Fruit fly (Drosophila melanogaster) whole organism, embryonic: ENCODE measurements around the gene ham.

Source experiments
- Antp ChIP-seq: fragments of 200-800 bp; sonication (Bioruptor generic); optimal IDR thresholded peaks from 3 replicates; lab custom pipeline; 2016; ENCODE audit warnings: missing biosample characterization, missing genetic modification characterization
- B-H2 ChIP-seq: fragments of 200-800 bp; sonication (Bioruptor generic); optimal IDR thresholded peaks from 2 replicates; lab custom pipeline; 2018; ENCODE audit warnings: missing biosample characterization, mild to moderate bottlenecking, missing genetic modification characterization
- Bgb ChIP-seq: fragments of 200-800 bp; sonication (Bioruptor generic); IDR thresholded peaks from 2 replicates; pipeline ENCODE4 v1.3.6; 2022; ENCODE audit warnings: missing biosample characterization, missing genetic modification characterization; ENCODE audit not compliant: partially characterized antibody
- Blimp-1 ChIP-seq: fragments of 200-800 bp; sonication (Bioruptor generic); optimal IDR thresholded peaks from 3 replicates; lab custom pipeline; 2018; ENCODE audit warnings: missing biosample characterization, missing genetic modification characterization, mild to moderate bottlenecking, moderate library complexity, missing genetic modification reagents
- CG10147 ChIP-seq: fragments of 200-800 bp; sonication (Bioruptor generic); optimal IDR thresholded peaks from 2 replicates; lab custom pipeline; 2019; ENCODE audit warnings: missing biosample characterization, mild to moderate bottlenecking, missing genetic modification characterization, moderate library complexity
- CG10431 ChIP-seq: fragments of 200-800 bp; sonication (Bioruptor generic); optimal IDR thresholded peaks from 3 replicates; lab custom pipeline; 2018; ENCODE audit warnings: missing biosample characterization, mild to moderate bottlenecking, missing genetic modification characterization
- CG10543 ChIP-seq: fragments of 200-800 bp; sonication (Bioruptor generic); optimal IDR thresholded peaks from 3 replicates; lab custom pipeline; 2017; ENCODE audit warnings: missing biosample characterization, mild to moderate bottlenecking, missing genetic modification characterization, moderate library complexity
- CG10654 ChIP-seq: fragments of 200-800 bp; sonication (Bioruptor generic); optimal IDR thresholded peaks from 2 replicates; lab custom pipeline; 2016; ENCODE audit warnings: missing biosample characterization, missing genetic modification characterization
- CG10979 ChIP-seq: fragments of 200-800 bp; sonication (Bioruptor generic); optimal IDR thresholded peaks from 2 replicates; lab custom pipeline; 2018; ENCODE audit warnings: missing biosample characterization, mild to moderate bottlenecking, missing genetic modification characterization, moderate library complexity
- CG11723 ChIP-seq: fragments of 200-800 bp; sonication (Bioruptor generic); optimal IDR thresholded peaks from 2 replicates; lab custom pipeline; 2017; ENCODE audit warnings: missing biosample characterization, mild to moderate bottlenecking, missing genetic modification characterization
- CG12391 ChIP-seq: fragments of 200-800 bp; sonication (Bioruptor generic); optimal IDR thresholded peaks from 3 replicates; lab custom pipeline; 2018; ENCODE audit warnings: missing biosample characterization, mild to moderate bottlenecking, missing genetic modification characterization, moderate library complexity
- CG14050 ChIP-seq: fragments of 200-800 bp; sonication (Bioruptor generic); IDR thresholded peaks from 3 replicates; pipeline ENCODE4 v1.3.6; 2022; ENCODE audit warnings: missing biosample characterization, missing genetic modification characterization
- CG15073 ChIP-seq: fragments of 200-800 bp; sonication (Bioruptor generic); optimal IDR thresholded peaks from 2 replicates; lab custom pipeline; 2016; ENCODE audit warnings: missing biosample characterization, missing genetic modification characterization
- CG1529 ChIP-seq: fragments of 200-800 bp; sonication (Bioruptor generic); optimal IDR thresholded peaks from 3 replicates; lab custom pipeline; 2018; ENCODE audit warnings: missing biosample characterization, missing genetic modification characterization
- CG15514 ChIP-seq: fragments of 200-800 bp; sonication (Bioruptor generic); optimal IDR thresholded peaks from 3 replicates; lab custom pipeline; 2017; ENCODE audit warnings: missing biosample characterization, missing genetic modification characterization, mild to moderate bottlenecking, moderate library complexity, missing genetic modification reagents
- CG1792 ChIP-seq: fragments of 200-800 bp; sonication (Bioruptor generic); optimal IDR thresholded peaks from 2 replicates; lab custom pipeline; 2016; ENCODE audit warnings: missing biosample characterization, missing genetic modification characterization
- CG1832 ChIP-seq: fragments of 200-800 bp; sonication (Bioruptor generic); optimal IDR thresholded peaks from 2 replicates; lab custom pipeline; 2017; ENCODE audit warnings: missing biosample characterization, mild to moderate bottlenecking, missing genetic modification characterization, inconsistent platforms
- CG32767 ChIP-seq: fragments of 200-800 bp; sonication (Bioruptor generic); IDR thresholded peaks from 2 replicates; pipeline ENCODE4 v1.3.6; 2022; ENCODE audit warnings: missing biosample characterization, missing genetic modification characterization
- CG4424 ChIP-seq: fragments of 200-800 bp; sonication (Bioruptor generic); optimal IDR thresholded peaks from 3 replicates; lab custom pipeline; 2016; ENCODE audit warnings: missing biosample characterization, missing genetic modification characterization
- CG6683 ChIP-seq: fragments of 200-800 bp; sonication (Bioruptor generic); optimal IDR thresholded peaks from 2 replicates; lab custom pipeline; 2017; ENCODE audit warnings: missing biosample characterization, mild to moderate bottlenecking, missing genetic modification characterization, missing genetic modification reagents
- CG6791 ChIP-seq: fragments of 200-800 bp; sonication (Bioruptor generic); IDR thresholded peaks from 3 replicates; pipeline ENCODE4 v1.3.6; 2022; ENCODE audit warnings: missing biosample characterization, missing genetic modification characterization; ENCODE audit not compliant: partially characterized antibody
- CG7928 ChIP-seq: fragments of 200-800 bp; sonication (Bioruptor generic); optimal IDR thresholded peaks from 2 replicates; lab custom pipeline; 2017; ENCODE audit warnings: missing biosample characterization, mild to moderate bottlenecking, missing genetic modification characterization
- CG8765 ChIP-seq: fragments of 200-800 bp; sonication (Bioruptor generic); IDR thresholded peaks from 2 replicates; pipeline ENCODE4 v1.3.6; 2022; ENCODE audit warnings: missing biosample characterization, missing genetic modification characterization
- CG9817 ChIP-seq: fragments of 200-800 bp; sonication (Bioruptor generic); optimal IDR thresholded peaks from 2 replicates; lab custom pipeline; 2018; ENCODE audit warnings: missing biosample characterization, mild to moderate bottlenecking, missing genetic modification characterization, moderate library complexity
- E2f2 ChIP-seq: fragments of 200-800 bp; sonication (Bioruptor generic); IDR thresholded peaks from 2 replicates; pipeline ENCODE4 v1.3.6; 2022; ENCODE audit warnings: missing biosample characterization, missing genetic modification characterization
- Fer1 ChIP-seq: fragments of 200-800 bp; sonication (Bioruptor generic); optimal IDR thresholded peaks from 2 replicates; lab custom pipeline; 2017; ENCODE audit warnings: missing biosample characterization, mild to moderate bottlenecking, missing genetic modification characterization
- H15 ChIP-seq: fragments of 200-800 bp; sonication (Bioruptor generic); IDR thresholded peaks from 3 replicates; pipeline ENCODE4 v1.3.6; 2022; ENCODE audit warnings: missing biosample characterization, missing genetic modification characterization
- MESR4 ChIP-seq: fragments of 200-800 bp; sonication (Bioruptor generic); optimal IDR thresholded peaks from 2 replicates; lab custom pipeline; 2018; ENCODE audit warnings: missing biosample characterization, mild to moderate bottlenecking, missing genetic modification characterization, moderate library complexity
- NC2α ChIP-seq: fragments of 200-800 bp; sonication (Bioruptor generic); optimal IDR thresholded peaks from 2 replicates; lab custom pipeline; 2016; ENCODE audit warnings: missing biosample characterization, missing genetic modification characterization
- Nf-YB ChIP-seq: fragments of 200-800 bp; sonication (Bioruptor generic); optimal IDR thresholded peaks from 3 replicates; lab custom pipeline; 2019; ENCODE audit warnings: missing biosample characterization, mild to moderate bottlenecking, missing genetic modification characterization, moderate library complexity
- aop ChIP-seq: fragments of 200-800 bp; sonication (Bioruptor generic); IDR thresholded peaks from 2 replicates; pipeline ENCODE4 v1.3.6; 2022; ENCODE audit warnings: missing biosample characterization, missing genetic modification characterization
- bowl ChIP-seq: fragments of 200-800 bp; sonication (Bioruptor generic); IDR thresholded peaks from 2 replicates; pipeline ENCODE4 v1.3.6; 2022; ENCODE audit warnings: missing biosample characterization, missing genetic modification characterization
- br ChIP-seq: fragments of >200 bp; optimal IDR thresholded peaks from 2 replicates; lab custom pipeline; 2017
- caup ChIP-seq: fragments of 200-800 bp; sonication (Bioruptor generic); optimal IDR thresholded peaks from 3 replicates; lab custom pipeline; 2017; ENCODE audit warnings: missing biosample characterization, mild to moderate bottlenecking, missing genetic modification characterization, moderate library complexity; ENCODE audit not compliant: severe bottlenecking
- cg ChIP-seq: fragments of 200-800 bp; sonication (Bioruptor generic); optimal IDR thresholded peaks from 3 replicates; lab custom pipeline; 2019; ENCODE audit warnings: missing biosample characterization, mild to moderate bottlenecking, missing genetic modification characterization, moderate library complexity
- chm ChIP-seq: fragments of 200-800 bp; sonication (Bioruptor generic); IDR thresholded peaks from 2 replicates; pipeline ENCODE4 v1.3.6; 2022; ENCODE audit warnings: missing biosample characterization, missing genetic modification characterization
- da ChIP-seq: fragments of 200-800 bp; sonication (Bioruptor generic); optimal IDR thresholded peaks from 2 replicates; lab custom pipeline; 2016; ENCODE audit warnings: missing biosample characterization, missing genetic modification characterization
- dpn ChIP-seq, 2 experiments: fragments of 200-800 bp; sonication (Bioruptor generic); optimal IDR thresholded peaks; 3 replicates each; lab custom pipeline; 2016; ENCODE audit warnings: missing biosample characterization in 2 of 2, missing genetic modification characterization in 2 of 2
- ems ChIP-seq: fragments of 200-800 bp; sonication (Bioruptor generic); optimal IDR thresholded peaks from 3 replicates; lab custom pipeline; 2016; ENCODE audit warnings: missing biosample characterization, missing genetic modification characterization
- kni ChIP-seq: fragments of 200-800 bp; sonication (Bioruptor generic); optimal IDR thresholded peaks from 3 replicates; lab custom pipeline; 2017; ENCODE audit warnings: mild to moderate bottlenecking, missing biosample characterization, missing genetic modification reagents, missing genetic modification characterization
- knrl ChIP-seq: fragments of 200-800 bp; sonication (Bioruptor generic); IDR thresholded peaks from 3 replicates; pipeline ENCODE4 v1.3.6; 2022; ENCODE audit warnings: missing biosample characterization, missing genetic modification characterization; ENCODE audit not compliant: partially characterized antibody
- mam ChIP-seq: fragments of 200-800 bp; sonication (Bioruptor generic); optimal IDR thresholded peaks from 3 replicates; lab custom pipeline; 2016; ENCODE audit warnings: missing biosample characterization, missing genetic modification characterization
- pan ChIP-seq, 4 experiments: fragments of >200 bp in 3 of 4; fragments of 200-800 bp in 1 of 4; sonication (Bioruptor generic) in 1 of 4; optimal IDR thresholded peaks in 3 of 4; IDR thresholded peaks in 1 of 4; 2 replicates each; pipeline versions ENCODE4 v1.3.6 to Lab custom; 2017 to 2022; ENCODE audit warnings: missing biosample characterization in 2 of 4, missing genetic modification characterization in 2 of 4, mixed read lengths in 1 of 4
- ssp ChIP-seq: fragments of 200-800 bp; sonication (Bioruptor generic); IDR thresholded peaks from 2 replicates; pipeline ENCODE4 v1.3.6; 2022; ENCODE audit warnings: missing biosample characterization, missing genetic modification characterization
- stc ChIP-seq: fragments of 200-800 bp; sonication (Bioruptor generic); IDR thresholded peaks from 2 replicates; pipeline ENCODE4 v1.3.6; 2022; ENCODE audit warnings: missing biosample characterization, missing genetic modification characterization
- sug ChIP-seq: fragments of 200-800 bp; optimal IDR thresholded peaks from 2 replicates; lab custom pipeline; 2019; ENCODE audit warnings: missing biosample characterization, mild to moderate bottlenecking, missing genetic modification characterization, moderate library complexity
- tll ChIP-seq, 2 experiments: fragments of 200-800 bp in 1 of 2; fragments of >200 bp in 1 of 2; sonication (Bioruptor generic) in 1 of 2; optimal IDR thresholded peaks; 2 replicates each; lab custom pipeline; 2017 to 2019; ENCODE audit warnings: missing biosample characterization in 2 of 2, missing genetic modification characterization in 2 of 2, mild to moderate bottlenecking in 1 of 2, moderate library complexity in 1 of 2
- z ChIP-seq: fragments of 200-800 bp; sonication (Bioruptor generic); IDR thresholded peaks from 3 replicates; pipeline ENCODE4 v1.3.6; 2022; ENCODE audit warnings: missing biosample characterization, missing genetic modification characterization
- zen2 ChIP-seq: fragments of 200-800 bp; sonication (Bioruptor generic); IDR thresholded peaks from 3 replicates; pipeline ENCODE4 v1.3.6; 2022; ENCODE audit warnings: missing biosample characterization, missing genetic modification characterization; ENCODE audit not compliant: partially characterized antibody
- zfh1 ChIP-seq: fragments of 200-800 bp; sonication (Bioruptor generic); IDR thresholded peaks from 3 replicates; pipeline ENCODE4 v1.3.6; 2022; ENCODE audit warnings: missing biosample characterization, missing genetic modification characterization

ham gene

DNA sequence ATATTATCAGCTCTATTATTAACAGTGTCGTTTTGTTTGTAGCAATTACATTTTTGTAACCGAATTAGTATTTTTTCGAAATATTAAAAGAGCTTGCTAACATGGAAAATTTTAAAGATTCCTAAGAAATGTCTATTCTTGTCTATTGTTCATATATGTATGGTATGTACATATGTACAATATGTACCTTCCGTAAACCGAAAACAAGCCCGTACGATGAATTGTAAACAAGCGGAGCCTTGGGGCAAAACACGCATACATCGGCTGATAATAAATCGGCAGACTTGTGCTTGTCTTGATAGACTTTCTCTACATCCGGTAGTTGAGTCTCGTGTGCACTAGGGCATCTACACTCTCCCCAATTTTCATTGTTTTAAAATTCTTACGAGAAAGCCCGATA, 30.1 kb upstream of the ham start (continued):
- TF ChIP-seq CG14050 (GFP tag; lab: Robert Waterston, UW): no peak
- no peak for TF ChIP-seq da (GFP tag; lab: Kevin White, UChicago)
- TF ChIP-seq E2f2 (GFP tag; lab: Robert Waterston, UW): no peak
- peak; percentile 9 for TF ChIP-seq CG9817 (tag; lab: Kevin White, UChicago)
- no peak for TF ChIP-seq B-H2 (GFP tag; lab: Kevin White, UChicago)
- TF ChIP-seq NC2α (GFP tag; lab: Kevin White, UChicago): peak; percentile 47
- 0 out of 3 replicates have a peak, but pooled peaks have one; percentile 26 for TF ChIP-seq H15
- TF ChIP-seq CG12391 (tag; lab: Kevin White, UChicago): no peak
- no peak for TF ChIP-seq pan (optimal IDR thresholded peaks at IDR 0.05; lab: Kevin White, UChicago)
- peak in 1 of 2 experiments; percentile 35 for TF ChIP-seq pan (GFP tag; optimal IDR thresholded peaks at IDR 0.05 in 1 of 2, IDR thresholded peaks at IDR 0.05 in 1 of 2)
- no peak for TF ChIP-seq stc (GFP tag; lab: Robert Waterston, UW)
- no peak for TF ChIP-seq bowl (GFP tag; lab: Robert Waterston, UW)
- peak; percentile 72; the same call in 2 of the 3 replicates for TF ChIP-seq zfh1 (GFP tag; lab: Robert Waterston, UW)
- TF ChIP-seq chm (GFP tag; lab: Robert Waterston, UW): peak; percentile 42; the same call in 1 of the 2 replicates
- TF ChIP-seq kni (GFP tag; lab: Kevin White, UChicago): peak; percentile 87
- no peak for TF ChIP-seq ssp (GFP tag; lab: Robert Waterston, UW)
- TF ChIP-seq CG32767: no peak
- TF ChIP-seq CG1832 (GFP tag; lab: Kevin White, UChicago): no peak
- peak in 1 of 2 experiments; percentile 18 for TF ChIP-seq dpn (GFP tag; optimal IDR thresholded peaks at IDR 0.05; lab: Kevin White, UChicago)
- no peak for TF ChIP-seq CG7928 (GFP tag; lab: Kevin White, UChicago)
- TF ChIP-seq Bgb (GFP tag; lab: Robert Waterston, UW): no peak
- no peak for TF ChIP-seq knrl (GFP tag; lab: Robert Waterston, UW)
- no peak for TF ChIP-seq ems (GFP tag; lab: Kevin White, UChicago)
- TF ChIP-seq Blimp-1 (GFP tag; lab: Kevin White, UChicago): no peak
- TF ChIP-seq CG15073 (GFP tag; lab: Kevin White, UChicago): no peak
- peak; percentile 4 for TF ChIP-seq CG10979
- peak; percentile 27 for TF ChIP-seq CG10543 (GFP tag; lab: Kevin White, UChicago)
- TF ChIP-seq Nf-YB (GFP tag; lab: Kevin White, UChicago): no peak
- no peak for TF ChIP-seq CG8765 (GFP tag; lab: Robert Waterston, UW)
- no peak for TF ChIP-seq MESR4 (GFP tag; lab: Kevin White, UChicago)
- peak; percentile 39 for TF ChIP-seq CG11723
- no peak for TF ChIP-seq sug (tag; lab: Kevin White, UChicago)
- TF ChIP-seq Fer1 (GFP tag; lab: Kevin White, UChicago): peak; percentile 50
- TF ChIP-seq CG15514 (GFP tag; lab: Kevin White, UChicago): no peak
- TF ChIP-seq Antp (GFP tag; lab: Kevin White, UChicago): peak; percentile 9
- TF ChIP-seq CG6683: peak; percentile 26
- TF ChIP-seq CG6791 (GFP tag; lab: Robert Waterston, UW): no peak
- TF ChIP-seq aop: no peak
- TF ChIP-seq mam (GFP tag; lab: Kevin White, UChicago): no peak
- peak; percentile 66 for TF ChIP-seq CG10431
- TF ChIP-seq caup (GFP tag; lab: Kevin White, UChicago): peak; percentile 50
- TF ChIP-seq CG10654: peak; percentile 44
- TF ChIP-seq CG1792 (GFP tag; lab: Kevin White, UChicago): peak; percentile 45
- peak; percentile 22 for TF ChIP-seq CG4424
- no peak for TF ChIP-seq br
- 0 out of 3 replicates have a peak, but pooled peaks have one; percentile 45 for TF ChIP-seq z (GFP tag; lab: Robert Waterston, UW)
- TF ChIP-seq CG1529 (GFP tag; lab: Kevin White, UChicago): peak; percentile 66
- TF ChIP-seq cg (GFP tag; lab: Kevin White, UChicago): no peak
- TF ChIP-seq zen2 (GFP tag; lab: Robert Waterston, UW): no peak
- no peak for TF ChIP-seq CG10147 (GFP tag; lab: Kevin White, UChicago)
- no peak for TF ChIP-seq tll (GFP tag; optimal IDR thresholded peaks at IDR 0.05; lab: Kevin White, UChicago)
